Worm (Caenorhabditis elegans) whole organism, midembryonic: ENCODE measurements around the gene Y59E1A.4.

Experiments
- T22C8.4 ChIP-seq: fragments of 200-800 bp; sonication (Bioruptor generic); IDR thresholded peaks from 2 replicates; pipeline ENCODE4 v1.3.6; 2022; ENCODE audit warnings: missing genetic modification characterization, missing compliant biosample characterization
- cog-1 ChIP-seq: sonication (generic microtip); optimal IDR thresholded peaks from 2 replicates; lab custom pipeline; 2016; ENCODE audit warnings: missing genetic modification characterization, missing compliant biosample characterization
- flt-1 ChIP-seq: fragments of 200-800 bp; sonication (Bioruptor generic); IDR thresholded peaks from 2 replicates; pipeline ENCODE4 v1.3.6; 2022; ENCODE audit warnings: missing genetic modification characterization, missing compliant biosample characterization
- klf-2 ChIP-seq: fragments of 200-800 bp; sonication (Bioruptor generic); conservative IDR thresholded peaks from 2 replicates; pipeline ENCODE4 v1.3.6; 2022; ENCODE audit warnings: missing genetic modification reagents, missing genetic modification characterization, missing compliant biosample characterization
- med-1 ChIP-seq: sonication (generic microtip); optimal IDR thresholded peaks from 2 replicates; lab custom pipeline; 2017; ENCODE audit warnings: missing genetic modification characterization, mild to moderate bottlenecking, missing compliant biosample characterization, antibody characterized with exemption, missing genetic modification reagents; ENCODE audit not compliant: insufficient read depth
- ref-1 ChIP-seq: fragments of 200-800 bp; sonication (Bioruptor generic); conservative IDR thresholded peaks from 2 replicates; pipeline ENCODE4 v1.3.6; 2022; ENCODE audit warnings: missing genetic modification reagents, missing genetic modification characterization, missing compliant biosample characterization
- tab-1 ChIP-seq: fragments of 200-800 bp; sonication (Bioruptor generic); IDR thresholded peaks from 2 replicates; pipeline ENCODE4 v1.3.6; 2022; ENCODE audit warnings: missing genetic modification characterization, missing compliant biosample characterization
- ztf-23 ChIP-seq: fragments of 200-800 bp; sonication (Bioruptor generic); IDR thresholded peaks from 2 replicates; pipeline ENCODE4 v1.3.6; 2022; ENCODE audit warnings: missing genetic modification reagents, missing genetic modification characterization, missing compliant biosample characterization
- ztf-29 ChIP-seq: fragments of 200-800 bp; sonication (Bioruptor generic); IDR thresholded peaks from 2 replicates; pipeline ENCODE4 v1.3.6; 2022; ENCODE audit warnings: missing genetic modification reagents, missing genetic modification characterization, missing compliant biosample characterization

The Y59E1A.4 gene

DNA sequence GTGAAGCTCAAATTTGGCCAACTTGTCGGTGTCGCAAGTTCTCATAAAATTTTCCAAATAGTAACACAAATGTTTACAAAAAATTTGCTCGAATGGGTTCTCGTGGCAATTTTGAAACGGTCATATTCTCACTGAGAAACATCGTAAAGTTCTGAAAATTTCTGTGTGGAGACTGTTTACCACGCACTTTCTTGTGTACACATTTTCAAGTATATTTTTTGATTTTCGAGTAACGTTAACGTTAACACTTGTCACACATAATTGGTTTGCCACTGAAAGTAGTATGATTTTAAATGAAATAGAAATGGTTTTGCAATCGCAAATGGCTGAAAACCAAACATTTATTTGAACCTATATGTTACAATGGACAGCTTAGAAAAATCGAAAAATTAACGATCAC is 49.0 kb downstream of the Y59E1A.4 start:
- no peak for TF ChIP-seq med-1 (GFP tag; lab: Kevin White, UChicago)
- no peak for TF ChIP-seq ref-1 (GFP tag; lab: Robert Waterston, UW)
- TF ChIP-seq cog-1 = no peak
- TF ChIP-seq tab-1 = no peak
- TF ChIP-seq T22C8.4 = no peak
- TF ChIP-seq flt-1 = no peak
- no peak for TF ChIP-seq klf-2 (GFP tag; lab: Robert Waterston, UW)
- no peak for TF ChIP-seq ztf-23
- TF ChIP-seq ztf-29 (GFP tag; lab: Robert Waterston, UW) = no peak
